Fruit fly (Drosophila melanogaster) whole organism, embryonic: Measurements from ENCODE around the gene CG10809.

Source experiments
- B-H2 ChIP-seq: fragments of 200-800 bp; sonication (Bioruptor generic); optimal IDR thresholded peaks from 2 replicates; lab custom pipeline; 2018; ENCODE audit warnings: missing biosample characterization, mild to moderate bottlenecking, missing genetic modification characterization
- CG11247 ChIP-seq: fragments of 200-800 bp; sonication (Bioruptor generic); IDR thresholded peaks from 2 replicates; pipeline ENCODE4 v1.3.6; 2022; ENCODE audit warnings: missing biosample characterization, missing genetic modification characterization
- CG11398 ChIP-seq: fragments of 200-800 bp; sonication (Bioruptor generic); optimal IDR thresholded peaks from 2 replicates; lab custom pipeline; 2016; ENCODE audit warnings: missing biosample characterization, missing genetic modification characterization
- CG12391 ChIP-seq: fragments of 200-800 bp; sonication (Bioruptor generic); optimal IDR thresholded peaks from 3 replicates; lab custom pipeline; 2018; ENCODE audit warnings: missing biosample characterization, mild to moderate bottlenecking, missing genetic modification characterization, moderate library complexity
- CG13296 ChIP-seq: fragments of 200-800 bp; sonication (Bioruptor generic); optimal IDR thresholded peaks from 3 replicates; lab custom pipeline; 2018; ENCODE audit warnings: missing biosample characterization, mild to moderate bottlenecking, missing genetic modification characterization
- CG1647 ChIP-seq: fragments of 200-800 bp; sonication (Bioruptor generic); optimal IDR thresholded peaks from 3 replicates; lab custom pipeline; 2016; ENCODE audit warnings: missing biosample characterization, missing genetic modification characterization
- CG16779 ChIP-seq: fragments of 200-800 bp; sonication (Bioruptor generic); IDR thresholded peaks from 2 replicates; pipeline ENCODE4 v1.3.6; 2022; ENCODE audit warnings: missing biosample characterization, missing genetic modification characterization
- CG17612 ChIP-seq: fragments of 200-800 bp; sonication (Bioruptor generic); IDR thresholded peaks from 2 replicates; pipeline ENCODE4 v1.3.6; 2022; ENCODE audit warnings: missing biosample characterization, missing genetic modification characterization
- CG18262 ChIP-seq: fragments of 200-800 bp; optimal IDR thresholded peaks from 3 replicates; lab custom pipeline; 2019; ENCODE audit warnings: missing biosample characterization, mild to moderate bottlenecking, missing genetic modification characterization, moderate library complexity
- CG2199 ChIP-seq: fragments of 200-800 bp; sonication (Bioruptor generic); IDR thresholded peaks from 3 replicates; pipeline ENCODE4 v1.3.6; 2022; ENCODE audit warnings: missing biosample characterization, missing genetic modification characterization
- CG2678 ChIP-seq: fragments of 200-800 bp; sonication (Bioruptor generic); optimal IDR thresholded peaks from 3 replicates; lab custom pipeline; 2019; ENCODE audit warnings: missing biosample characterization, mild to moderate bottlenecking, missing genetic modification characterization, moderate library complexity
- CG2875 ChIP-seq: fragments of 200-800 bp; sonication (Bioruptor generic); optimal IDR thresholded peaks from 2 replicates; lab custom pipeline; 2017; ENCODE audit warnings: missing biosample characterization, mild to moderate bottlenecking, missing genetic modification characterization, missing genetic modification reagents
- CG3281 ChIP-seq: fragments of 200-800 bp; sonication (Bioruptor generic); optimal IDR thresholded peaks from 3 replicates; lab custom pipeline; 2017; ENCODE audit warnings: missing biosample characterization, mild to moderate bottlenecking, missing genetic modification characterization
- CG6854 ChIP-seq: fragments of 200-800 bp; sonication (Bioruptor generic); optimal IDR thresholded peaks from 3 replicates; lab custom pipeline; 2017; ENCODE audit warnings: missing biosample characterization, mild to moderate bottlenecking, missing genetic modification characterization
- CG7556 ChIP-seq: fragments of 200-800 bp; sonication (Bioruptor generic); optimal IDR thresholded peaks from 2 replicates; lab custom pipeline; 2017; ENCODE audit warnings: missing biosample characterization, mild to moderate bottlenecking, missing genetic modification characterization
- CG7928 ChIP-seq: fragments of 200-800 bp; sonication (Bioruptor generic); optimal IDR thresholded peaks from 2 replicates; lab custom pipeline; 2017; ENCODE audit warnings: missing biosample characterization, mild to moderate bottlenecking, missing genetic modification characterization
- CG8359 ChIP-seq: fragments of 200-800 bp; sonication (Bioruptor generic); optimal IDR thresholded peaks from 2 replicates; lab custom pipeline; 2017; ENCODE audit warnings: missing biosample characterization, mild to moderate bottlenecking, missing genetic modification characterization, borderline replicate concordance
- Chrac-16 ChIP-seq: fragments of 200-800 bp; sonication (Bioruptor generic); optimal IDR thresholded peaks from 3 replicates; lab custom pipeline; 2016; ENCODE audit warnings: missing biosample characterization, missing genetic modification characterization
- Dad ChIP-seq: fragments of 200-800 bp; sonication (Bioruptor generic); optimal IDR thresholded peaks from 3 replicates; lab custom pipeline; 2016; ENCODE audit warnings: missing biosample characterization, missing genetic modification characterization
- Dip2 ChIP-seq: fragments of 200-800 bp; sonication (Bioruptor generic); IDR thresholded peaks from 2 replicates; pipeline ENCODE4 v1.3.6; 2022; ENCODE audit warnings: missing biosample characterization, missing genetic modification characterization
- Doc2 ChIP-seq: fragments of 200-800 bp; sonication (Bioruptor generic); IDR thresholded peaks from 2 replicates; pipeline ENCODE4 v1.3.6; 2022; ENCODE audit warnings: missing biosample characterization, missing genetic modification characterization
- Drgx ChIP-seq: fragments of 200-800 bp; sonication (Bioruptor generic); IDR thresholded peaks from 2 replicates; pipeline ENCODE4 v1.3.6; 2022; ENCODE audit warnings: missing biosample characterization, missing genetic modification characterization
- Hr3 ChIP-seq: fragments of 200-800 bp; sonication (Bioruptor generic); optimal IDR thresholded peaks from 3 replicates; lab custom pipeline; 2016; ENCODE audit warnings: missing biosample characterization, missing genetic modification characterization
- MTF-1 ChIP-seq: fragments of 200-800 bp; sonication (Bioruptor generic); optimal IDR thresholded peaks from 2 replicates; lab custom pipeline; 2018; ENCODE audit warnings: missing biosample characterization, mild to moderate bottlenecking, missing genetic modification characterization, borderline replicate concordance
- Rx ChIP-seq: fragments of 200-800 bp; sonication (Bioruptor generic); IDR thresholded peaks from 2 replicates; pipeline ENCODE4 v1.3.6; 2022; ENCODE audit warnings: missing biosample characterization, missing genetic modification characterization
- Usf ChIP-seq: fragments of 200-800 bp; sonication (Bioruptor generic); optimal IDR thresholded peaks from 2 replicates; lab custom pipeline; 2017; ENCODE audit warnings: missing genotype, missing biosample characterization, missing genetic modification characterization
- abd-A ChIP-seq: fragments of 200-800 bp; sonication (Bioruptor generic); optimal IDR thresholded peaks from 3 replicates; lab custom pipeline; 2019; ENCODE audit warnings: missing biosample characterization, mild to moderate bottlenecking, missing genetic modification characterization, moderate library complexity
- ac ChIP-seq: fragments of 200-800 bp; sonication (Bioruptor generic); optimal IDR thresholded peaks from 3 replicates; lab custom pipeline; 2017; ENCODE audit warnings: missing biosample characterization, mild to moderate bottlenecking, missing genetic modification characterization
- ato ChIP-seq: fragments of 200-800 bp; sonication (Bioruptor generic); IDR thresholded peaks from 2 replicates; pipeline ENCODE4 v1.3.6; 2022; ENCODE audit warnings: missing biosample characterization, missing genetic modification characterization; ENCODE audit not compliant: partially characterized antibody
- cad ChIP-seq: fragments of >200 bp; optimal IDR thresholded peaks from 2 replicates; lab custom pipeline; 2017; ENCODE audit warnings: missing biosample characterization, missing genetic modification characterization
- chif ChIP-seq, 2 experiments: fragments of 200-800 bp; sonication (Bioruptor generic); optimal IDR thresholded peaks; 3 replicates each; lab custom pipeline; 2016; ENCODE audit warnings: missing biosample characterization in 2 of 2, missing genetic modification characterization in 2 of 2
- dimm ChIP-seq: fragments of 200-800 bp; sonication (Bioruptor generic); IDR thresholded peaks from 2 replicates; pipeline ENCODE4 v1.3.6; 2022; ENCODE audit warnings: missing biosample characterization, missing genetic modification characterization
- disco-r ChIP-seq: fragments of 200-800 bp; sonication (Bioruptor generic); optimal IDR thresholded peaks from 2 replicates; lab custom pipeline; 2016; ENCODE audit warnings: missing biosample characterization, missing genetic modification characterization
- dmrt11E ChIP-seq: fragments of 200-800 bp; sonication (Bioruptor generic); optimal IDR thresholded peaks from 3 replicates; lab custom pipeline; 2018; ENCODE audit warnings: missing biosample characterization, mild to moderate bottlenecking, missing genetic modification characterization, moderate library complexity
- gsb ChIP-seq: fragments of 200-800 bp; sonication (Bioruptor generic); IDR thresholded peaks from 2 replicates; pipeline ENCODE4 v1.3.6; 2022; ENCODE audit warnings: missing biosample characterization, missing genetic modification characterization
- hb ChIP-seq: fragments of 200-800 bp; sonication (Bioruptor generic); IDR thresholded peaks from 3 replicates; pipeline ENCODE4 v1.3.6; 2022; ENCODE audit warnings: missing biosample characterization, missing genetic modification characterization; ENCODE audit not compliant: partially characterized antibody
- her ChIP-seq: fragments of 200-800 bp; sonication (Bioruptor generic); optimal IDR thresholded peaks from 2 replicates; lab custom pipeline; 2016; ENCODE audit warnings: missing biosample characterization, missing genetic modification characterization
- ind ChIP-seq: fragments of 200-800 bp; sonication (Bioruptor generic); optimal IDR thresholded peaks from 3 replicates; lab custom pipeline; 2016; ENCODE audit warnings: missing biosample characterization, missing genetic modification characterization
- kni ChIP-seq: fragments of 200-800 bp; sonication (Bioruptor generic); optimal IDR thresholded peaks from 3 replicates; lab custom pipeline; 2017; ENCODE audit warnings: mild to moderate bottlenecking, missing biosample characterization, missing genetic modification reagents, missing genetic modification characterization
- luna ChIP-seq: fragments of 200-800 bp; sonication (Bioruptor generic); optimal IDR thresholded peaks from 2 replicates; lab custom pipeline; 2016; ENCODE audit warnings: missing biosample characterization, missing genetic modification characterization
- pb ChIP-seq: fragments of 200-800 bp; sonication (Bioruptor generic); optimal IDR thresholded peaks from 3 replicates; lab custom pipeline; 2016; ENCODE audit warnings: missing biosample characterization, missing genetic modification characterization
- pnt ChIP-seq: fragments of 200-800 bp; sonication (Bioruptor generic); optimal IDR thresholded peaks from 3 replicates; lab custom pipeline; 2016; ENCODE audit warnings: missing biosample characterization, missing genetic modification characterization
- psq ChIP-seq: fragments of 200-800 bp; sonication (Bioruptor generic); optimal IDR thresholded peaks from 2 replicates; lab custom pipeline; 2017; ENCODE audit warnings: missing biosample characterization, missing genetic modification characterization
- row ChIP-seq: fragments of 200-800 bp; sonication (Bioruptor generic); IDR thresholded peaks from 3 replicates; pipeline ENCODE4 v1.3.6; 2022; ENCODE audit warnings: missing biosample characterization, missing genetic modification characterization
- scrt ChIP-seq: fragments of 200-800 bp; sonication (Bioruptor generic); optimal IDR thresholded peaks from 2 replicates; lab custom pipeline; 2018; ENCODE audit warnings: missing biosample characterization, mild to moderate bottlenecking, missing genetic modification characterization, moderate library complexity
- sens-2 ChIP-seq: fragments of 200-800 bp; sonication (Bioruptor generic); IDR thresholded peaks from 2 replicates; pipeline ENCODE4 v1.3.6; 2022; ENCODE audit warnings: missing biosample characterization, missing genetic modification characterization
- so ChIP-seq: fragments of 200-800 bp; sonication (Bioruptor generic); IDR thresholded peaks from 3 replicates; pipeline ENCODE4 v1.3.6; 2022; ENCODE audit warnings: missing biosample characterization, missing genetic modification characterization
- tll ChIP-seq, 2 experiments: fragments of 200-800 bp in 1 of 2; fragments of >200 bp in 1 of 2; sonication (Bioruptor generic) in 1 of 2; optimal IDR thresholded peaks; 2 replicates each; lab custom pipeline; 2017 to 2019; ENCODE audit warnings: missing biosample characterization in 2 of 2, missing genetic modification characterization in 2 of 2, mild to moderate bottlenecking in 1 of 2, moderate library complexity in 1 of 2
- usp ChIP-seq: fragments of >200 bp; optimal IDR thresholded peaks from 2 replicates; lab custom pipeline; 2017; ENCODE audit warnings: missing biosample characterization, missing genetic modification characterization
- yki ChIP-seq: fragments of >200 bp; optimal IDR thresholded peaks from 3 replicates; lab custom pipeline; 2018
- z ChIP-seq: fragments of 200-800 bp; sonication (Bioruptor generic); IDR thresholded peaks from 3 replicates; pipeline ENCODE4 v1.3.6; 2022; ENCODE audit warnings: missing biosample characterization, missing genetic modification characterization

The CG10809 gene

dm6 chr3L:9864275-9865052, 4.8 kb upstream of the CG10809 start, which contains the start of the genes iPLA2-VIA and Ciz1 (continued):
- TF ChIP-seq cad (GFP tag; lab: Kevin White, UChicago): no peak
- TF ChIP-seq scrt (GFP tag; lab: Kevin White, UChicago): no peak
- TF ChIP-seq CG12391: peak; percentile 34
- no peak for TF ChIP-seq Dad
- no peak for TF ChIP-seq her (GFP tag; lab: Kevin White, UChicago)
- TF ChIP-seq sens-2 (GFP tag; lab: Robert Waterston, UW): no peak
- TF ChIP-seq CG17612: no peak
- no peak for TF ChIP-seq z (GFP tag; lab: Robert Waterston, UW)
- no peak for TF ChIP-seq gsb
- no peak for TF ChIP-seq Doc2 (GFP tag; lab: Robert Waterston, UW)
- TF ChIP-seq disco-r (GFP tag; lab: Kevin White, UChicago): no peak
- no peak for TF ChIP-seq CG2875
- TF ChIP-seq CG3281: no peak
- TF ChIP-seq hb (GFP tag; lab: Robert Waterston, UW): peak; percentile 71
- TF ChIP-seq chif (GFP tag; optimal IDR thresholded peaks at IDR 0.05; lab: Kevin White, UChicago): no peak
- no peak for TF ChIP-seq CG13296 (GFP tag; lab: Kevin White, UChicago)
- TF ChIP-seq dmrt11E (tag; lab: Kevin White, UChicago): no peak
- TF ChIP-seq CG2199 (GFP tag; lab: Robert Waterston, UW): 0 out of 3 replicates have a peak, but pooled peaks have one; percentile 73
- TF ChIP-seq CG6854 (GFP tag; lab: Kevin White, UChicago): no peak
- TF ChIP-seq ato: 0 out of 2 replicates have a peak, but pooled peaks have one; percentile 9
- TF ChIP-seq CG8359: no peak
- no peak for TF ChIP-seq ac (GFP tag; lab: Kevin White, UChicago)
- TF ChIP-seq yki (lab: Kevin White, UChicago): no peak
- no peak for TF ChIP-seq Rx (GFP tag; lab: Robert Waterston, UW)
- TF ChIP-seq kni (GFP tag; lab: Kevin White, UChicago): no peak
- TF ChIP-seq CG7928 (GFP tag; lab: Kevin White, UChicago): no peak
- no peak for TF ChIP-seq CG11398 (GFP tag; lab: Kevin White, UChicago)
- no peak for TF ChIP-seq CG16779 (GFP tag; lab: Robert Waterston, UW)
- TF ChIP-seq MTF-1: no peak
- TF ChIP-seq luna (GFP tag; lab: Kevin White, UChicago): no peak
- TF ChIP-seq CG11247 (GFP tag; lab: Robert Waterston, UW): no peak
- TF ChIP-seq usp (GFP tag; lab: Kevin White, UChicago): no peak
- TF ChIP-seq ind (GFP tag; lab: Kevin White, UChicago): peak; percentile 37
- TF ChIP-seq Dip2 (GFP tag; lab: Robert Waterston, UW): no peak
- peak; percentile 14 for TF ChIP-seq Hr3 (GFP tag; lab: Kevin White, UChicago)
- TF ChIP-seq Usf (GFP tag; lab: Kevin White, UChicago): no peak
- no peak for TF ChIP-seq so (GFP tag; lab: Robert Waterston, UW)
- peak; percentile 72 for TF ChIP-seq row (GFP tag; lab: Robert Waterston, UW)
- TF ChIP-seq pnt (GFP tag; lab: Kevin White, UChicago): peak; percentile 14
- no peak for TF ChIP-seq dimm
- TF ChIP-seq CG1647: peak; percentile 16
- TF ChIP-seq pb: no peak
- no peak for TF ChIP-seq CG18262 (tag; lab: Kevin White, UChicago)
- no peak for TF ChIP-seq Drgx (GFP tag; lab: Robert Waterston, UW)
- no peak for TF ChIP-seq psq (GFP tag; lab: Kevin White, UChicago)
- no peak for TF ChIP-seq abd-A (tag; lab: Kevin White, UChicago)
- TF ChIP-seq CG7556: no peak
- no peak for TF ChIP-seq Chrac-16 (GFP tag; lab: Kevin White, UChicago)
- no peak for TF ChIP-seq B-H2 (GFP tag; lab: Kevin White, UChicago)
- peak; percentile 23 to 34 for TF ChIP-seq tll (GFP tag; optimal IDR thresholded peaks at IDR 0.05; lab: Kevin White, UChicago)
- TF ChIP-seq CG2678 (tag; lab: Kevin White, UChicago): no peak
